Fruit fly (Drosophila melanogaster) whole organism, embryonic: ENCODE results near the gene IntS10.

Experiments
- Adf1 ChIP-seq: fragments of 200-800 bp; sonication (Bioruptor generic); IDR thresholded peaks from 2 replicates; pipeline ENCODE4 v1.3.6; 2022; ENCODE audit warnings: missing biosample characterization, missing genetic modification characterization
- CG10209 ChIP-seq: fragments of 200-800 bp; sonication (Bioruptor generic); optimal IDR thresholded peaks from 3 replicates; lab custom pipeline; 2017; ENCODE audit warnings: missing biosample characterization, mild to moderate bottlenecking, missing genetic modification characterization, missing genetic modification reagents
- CG13624 ChIP-seq: fragments of 200-800 bp; sonication (Bioruptor generic); optimal IDR thresholded peaks from 2 replicates; lab custom pipeline; 2016; ENCODE audit warnings: missing biosample characterization, missing genetic modification characterization
- CG16813 ChIP-seq: fragments of 200-800 bp; sonication (Bioruptor generic); IDR thresholded peaks from 3 replicates; pipeline ENCODE4 v1.3.6; 2022; ENCODE audit warnings: missing biosample characterization, missing genetic modification characterization; ENCODE audit not compliant: partially characterized antibody
- CG33557 ChIP-seq: fragments of 200-800 bp; sonication (Bioruptor generic); optimal IDR thresholded peaks from 2 replicates; lab custom pipeline; 2019; ENCODE audit warnings: missing biosample characterization, mild to moderate bottlenecking, missing genetic modification characterization, moderate library complexity
- CG3407 ChIP-seq: fragments of 200-800 bp; sonication (Bioruptor generic); optimal IDR thresholded peaks from 2 replicates; lab custom pipeline; 2018; ENCODE audit warnings: missing biosample characterization, mild to moderate bottlenecking, missing genetic modification characterization
- CG3838 ChIP-seq: fragments of 200-800 bp; sonication (Bioruptor generic); optimal IDR thresholded peaks from 3 replicates; lab custom pipeline; 2016; ENCODE audit warnings: missing biosample characterization, missing genetic modification characterization
- CG3995 ChIP-seq: fragments of 200-800 bp; sonication (Bioruptor generic); optimal IDR thresholded peaks from 3 replicates; lab custom pipeline; 2016; ENCODE audit warnings: missing biosample characterization, missing genetic modification characterization
- CG4360 ChIP-seq: fragments of 200-800 bp; sonication (Bioruptor generic); IDR thresholded peaks from 2 replicates; pipeline ENCODE4 v1.3.6; 2022; ENCODE audit warnings: missing biosample characterization, missing genetic modification characterization
- CG4424 ChIP-seq: fragments of 200-800 bp; sonication (Bioruptor generic); optimal IDR thresholded peaks from 3 replicates; lab custom pipeline; 2016; ENCODE audit warnings: missing biosample characterization, missing genetic modification characterization
- CG5180 ChIP-seq: fragments of 200-800 bp; sonication (Bioruptor generic); optimal IDR thresholded peaks from 3 replicates; lab custom pipeline; 2017; ENCODE audit warnings: missing biosample characterization, missing genetic modification characterization, mild to moderate bottlenecking, moderate library complexity, missing genetic modification reagents
- CG5245 ChIP-seq: fragments of 200-800 bp; sonication (Bioruptor generic); optimal IDR thresholded peaks from 3 replicates; lab custom pipeline; 2016; ENCODE audit warnings: missing biosample characterization, missing genetic modification characterization
- CG6654 ChIP-seq: fragments of 200-800 bp; sonication (Bioruptor generic); optimal IDR thresholded peaks from 2 replicates; lab custom pipeline; 2017; ENCODE audit warnings: missing biosample characterization, mild to moderate bottlenecking, missing genetic modification characterization
- CG7963 ChIP-seq: fragments of 200-800 bp; sonication (Bioruptor generic); IDR thresholded peaks from 3 replicates; pipeline ENCODE4 v1.3.6; 2022; ENCODE audit warnings: missing biosample characterization, missing genetic modification characterization; ENCODE audit not compliant: partially characterized antibody
- CG9437 ChIP-seq: fragments of 200-800 bp; sonication (Bioruptor generic); optimal IDR thresholded peaks from 2 replicates; lab custom pipeline; 2018; ENCODE audit warnings: missing biosample characterization, mild to moderate bottlenecking, missing genetic modification characterization
- CG9817 ChIP-seq: fragments of 200-800 bp; sonication (Bioruptor generic); optimal IDR thresholded peaks from 2 replicates; lab custom pipeline; 2018; ENCODE audit warnings: missing biosample characterization, mild to moderate bottlenecking, missing genetic modification characterization, moderate library complexity
- CTCF ChIP-seq: fragments of 200-800 bp; sonication (Bioruptor generic); optimal IDR thresholded peaks from 2 replicates; lab custom pipeline; 2017; ENCODE audit warnings: missing biosample characterization, mild to moderate bottlenecking, missing genetic modification characterization, moderate library complexity
- D ChIP-seq, 2 experiments: fragments of 200-800 bp in 1 of 2; fragments of >200 bp in 1 of 2; sonication (Bioruptor generic) in 1 of 2; optimal IDR thresholded peaks; 2 replicates in 1 of 2; 3 replicates in 1 of 2; lab custom pipeline; 2017; ENCODE audit warnings: mild to moderate bottlenecking in 1 of 2, missing biosample characterization in 1 of 2, missing genetic modification characterization in 1 of 2, missing genetic modification reagents in 1 of 2
- Dad ChIP-seq: fragments of 200-800 bp; sonication (Bioruptor generic); optimal IDR thresholded peaks from 3 replicates; lab custom pipeline; 2016; ENCODE audit warnings: missing biosample characterization, missing genetic modification characterization
- Dip2 ChIP-seq: fragments of 200-800 bp; sonication (Bioruptor generic); IDR thresholded peaks from 2 replicates; pipeline ENCODE4 v1.3.6; 2022; ENCODE audit warnings: missing biosample characterization, missing genetic modification characterization
- Dref ChIP-seq: fragments of 200-800 bp; sonication (Bioruptor generic); IDR thresholded peaks from 2 replicates; pipeline ENCODE4 v1.3.6; 2022; ENCODE audit warnings: missing biosample characterization, missing genetic modification characterization
- H2.0 ChIP-seq: fragments of 200-800 bp; sonication (Bioruptor generic); IDR thresholded peaks from 2 replicates; pipeline ENCODE4 v1.3.6; 2022; ENCODE audit warnings: missing biosample characterization, missing genetic modification characterization
- MTF-1 ChIP-seq: fragments of 200-800 bp; sonication (Bioruptor generic); optimal IDR thresholded peaks from 2 replicates; lab custom pipeline; 2018; ENCODE audit warnings: missing biosample characterization, mild to moderate bottlenecking, missing genetic modification characterization, borderline replicate concordance
- Med ChIP-seq: fragments of 200-800 bp; sonication (Bioruptor generic); peaks from one replicate; lab custom pipeline; 2016; ENCODE audit warnings: missing biosample characterization, missing genetic modification characterization, mild to moderate bottlenecking, inconsistent platforms, moderate library complexity
- NK7.1 ChIP-seq: fragments of 200-800 bp; sonication (Bioruptor generic); optimal IDR thresholded peaks from 3 replicates; lab custom pipeline; 2016; ENCODE audit warnings: missing biosample characterization, missing genetic modification characterization
- Pdp1 ChIP-seq, 2 experiments: fragments of 200-800 bp; sonication (Bioruptor generic); optimal IDR thresholded peaks; 3 replicates each; lab custom pipeline; 2016; ENCODE audit warnings: missing biosample characterization in 2 of 2, missing genetic modification characterization in 2 of 2, mild to moderate bottlenecking in 1 of 2, moderate library complexity in 1 of 2
- Rfx ChIP-seq: fragments of 200-800 bp; sonication (Bioruptor generic); IDR thresholded peaks from 2 replicates; pipeline ENCODE4 v1.3.6; 2022; ENCODE audit warnings: missing biosample characterization, missing genetic modification characterization
- Sin3A ChIP-seq: fragments of >200 bp; optimal IDR thresholded peaks from 2 replicates; lab custom pipeline; 2018
- Six4 ChIP-seq: fragments of 200-800 bp; sonication (Bioruptor generic); optimal IDR thresholded peaks from 2 replicates; lab custom pipeline; 2016; ENCODE audit warnings: missing biosample characterization, missing genetic modification characterization
- Sry-δ ChIP-seq: fragments of 200-800 bp; sonication (Bioruptor generic); optimal IDR thresholded peaks from 2 replicates; lab custom pipeline; 2016; ENCODE audit warnings: missing biosample characterization, missing genetic modification characterization
- Ssrp ChIP-seq: fragments of 200-800 bp; sonication (Bioruptor generic); optimal IDR thresholded peaks from 2 replicates; lab custom pipeline; 2018; ENCODE audit warnings: missing biosample characterization, mild to moderate bottlenecking, missing genetic modification characterization, moderate library complexity
- al ChIP-seq: fragments of 200-800 bp; sonication (Bioruptor generic); IDR thresholded peaks from 2 replicates; pipeline ENCODE4 v1.3.6; 2022; ENCODE audit warnings: missing biosample characterization, missing genetic modification characterization
- ap ChIP-seq: fragments of 200-800 bp; sonication (Bioruptor generic); IDR thresholded peaks from 2 replicates; pipeline ENCODE4 v1.3.6; 2022; ENCODE audit warnings: missing biosample characterization, missing genetic modification characterization
- btn ChIP-seq: fragments of 200-800 bp; sonication (Bioruptor generic); optimal IDR thresholded peaks from 2 replicates; lab custom pipeline; 2016; ENCODE audit warnings: missing biosample characterization, missing genetic modification characterization
- chinmo ChIP-seq: fragments of 200-800 bp; sonication (Bioruptor generic); IDR thresholded peaks from 4 replicates; pipeline ENCODE4 v1.3.6; 2022; ENCODE audit warnings: missing biosample characterization, missing genetic modification characterization; ENCODE audit not compliant: partially characterized antibody
- crc ChIP-seq: fragments of 200-800 bp; sonication (Bioruptor generic); optimal IDR thresholded peaks from 2 replicates; lab custom pipeline; 2016; ENCODE audit warnings: missing biosample characterization, missing genetic modification characterization
- disco-r ChIP-seq: fragments of 200-800 bp; sonication (Bioruptor generic); optimal IDR thresholded peaks from 2 replicates; lab custom pipeline; 2016; ENCODE audit warnings: missing biosample characterization, missing genetic modification characterization
- dysf ChIP-seq: fragments of 200-800 bp; sonication (Bioruptor generic); IDR thresholded peaks from 3 replicates; pipeline ENCODE4 v1.3.6; 2022; ENCODE audit warnings: missing biosample characterization, missing genetic modification characterization
- ems ChIP-seq: fragments of 200-800 bp; sonication (Bioruptor generic); optimal IDR thresholded peaks from 3 replicates; lab custom pipeline; 2016; ENCODE audit warnings: missing biosample characterization, missing genetic modification characterization
- ewg ChIP-seq: fragments of 200-800 bp; sonication (Bioruptor generic); optimal IDR thresholded peaks from 3 replicates; lab custom pipeline; 2017; ENCODE audit warnings: mild to moderate bottlenecking, missing biosample characterization, missing genetic modification reagents, missing genetic modification characterization
- eyg ChIP-seq: fragments of 200-800 bp; sonication (Bioruptor generic); optimal IDR thresholded peaks from 3 replicates; lab custom pipeline; 2016; ENCODE audit warnings: missing biosample characterization, missing genetic modification characterization
- gfzf ChIP-seq: fragments of 200-800 bp; sonication (Bioruptor generic); optimal IDR thresholded peaks from 2 replicates; lab custom pipeline; 2016; ENCODE audit warnings: missing biosample characterization, mild to moderate bottlenecking, missing genetic modification characterization, moderate library complexity
- her ChIP-seq: fragments of 200-800 bp; sonication (Bioruptor generic); optimal IDR thresholded peaks from 2 replicates; lab custom pipeline; 2016; ENCODE audit warnings: missing biosample characterization, missing genetic modification characterization
- jing ChIP-seq: fragments of 200-800 bp; sonication (Bioruptor generic); optimal IDR thresholded peaks from 2 replicates; lab custom pipeline; 2018; ENCODE audit warnings: missing biosample characterization, mild to moderate bottlenecking, missing genetic modification characterization
- kni ChIP-seq: fragments of 200-800 bp; sonication (Bioruptor generic); optimal IDR thresholded peaks from 3 replicates; lab custom pipeline; 2017; ENCODE audit warnings: mild to moderate bottlenecking, missing biosample characterization, missing genetic modification reagents, missing genetic modification characterization
- nau ChIP-seq: fragments of 200-800 bp; sonication (Bioruptor generic); optimal IDR thresholded peaks from 3 replicates; lab custom pipeline; 2017; ENCODE audit warnings: missing biosample characterization, mild to moderate bottlenecking, missing genetic modification characterization, missing genetic modification reagents
- p53 ChIP-seq: fragments of 200-800 bp; sonication (Bioruptor generic); optimal IDR thresholded peaks from 2 replicates; lab custom pipeline; 2016; ENCODE audit warnings: missing biosample characterization, missing genetic modification characterization
- pho ChIP-seq: fragments of 200-800 bp; sonication (Bioruptor generic); optimal IDR thresholded peaks from 2 replicates; lab custom pipeline; 2016; ENCODE audit warnings: missing biosample characterization, missing genetic modification characterization
- tin ChIP-seq: fragments of 200-800 bp; sonication (Bioruptor generic); optimal IDR thresholded peaks from 3 replicates; lab custom pipeline; 2016; ENCODE audit warnings: missing biosample characterization, missing genetic modification characterization
- zen ChIP-seq: fragments of 200-800 bp; sonication (Bioruptor generic); optimal IDR thresholded peaks from 3 replicates; lab custom pipeline; 2018; ENCODE audit warnings: missing biosample characterization, mild to moderate bottlenecking, missing genetic modification characterization, moderate library complexity
- zen2 ChIP-seq: fragments of 200-800 bp; sonication (Bioruptor generic); IDR thresholded peaks from 3 replicates; pipeline ENCODE4 v1.3.6; 2022; ENCODE audit warnings: missing biosample characterization, missing genetic modification characterization; ENCODE audit not compliant: partially characterized antibody

The IntS10 gene

DNA sequence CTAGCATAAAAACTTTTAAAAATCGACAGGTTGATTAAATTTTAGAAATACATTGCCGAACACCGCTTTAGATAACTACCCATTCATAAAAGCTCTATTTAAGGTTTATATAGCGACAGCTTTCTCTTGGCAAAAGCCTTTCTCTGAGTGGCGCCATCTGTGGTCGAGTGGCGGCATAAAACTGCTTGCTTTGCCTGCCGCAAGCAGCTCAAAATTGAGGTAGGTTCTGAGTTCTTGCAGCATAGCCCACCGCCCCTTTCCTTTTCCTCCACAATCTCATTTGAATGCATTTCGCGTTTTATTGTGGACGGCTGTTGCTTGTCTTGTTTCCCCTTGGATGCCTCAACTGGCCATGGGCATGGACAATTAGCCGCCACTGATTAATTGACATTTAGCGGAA is 38.7 kb upstream of the IntS10 start (continued):
- TF ChIP-seq Ssrp (peak; percentile 14), CG7963 (GFP tag; lab: Robert Waterston, UW) (0 out of 3 replicates have a peak, but pooled peaks have one; percentile 14), Sry-δ (GFP tag; lab: Kevin White, UChicago) (no peak), her (peak; percentile 57), CG10209 (GFP tag; lab: Kevin White, UChicago) (peak; percentile 69), Dad (GFP tag; lab: Kevin White, UChicago) (no peak), ems (GFP tag; lab: Kevin White, UChicago) (no peak), Sin3A (lab: Kevin White, UChicago) (no peak), Dref (GFP tag; lab: Robert Waterston, UW) (no peak), MTF-1 (GFP tag; lab: Kevin White, UChicago) (no peak), CG6654 (no peak), CG9817 (peak; percentile 32), btn (GFP tag; lab: Kevin White, UChicago) (peak; percentile 35), dysf (GFP tag; lab: Robert Waterston, UW) (peak; percentile 60; the same call in 2 of the 3 replicates), pho (GFP tag; lab: Kevin White, UChicago) (peak; percentile 37), NK7.1 (GFP tag; lab: Kevin White, UChicago) (no peak), al (GFP tag; lab: Robert Waterston, UW) (peak; percentile 33; the same call in 1 of the 2 replicates), CG4424 (GFP tag; lab: Kevin White, UChicago) (peak; percentile 58), kni (GFP tag; lab: Kevin White, UChicago) (no peak), CG3407 (GFP tag; lab: Kevin White, UChicago) (peak; percentile 59), Pdp1 (GFP tag; optimal IDR thresholded peaks at IDR 0.05; lab: Kevin White, UChicago) (peak; percentile 26 to 69), nau (no peak), chinmo (GFP tag; lab: Robert Waterston, UW) (no peak), CG3995 (GFP tag; lab: Kevin White, UChicago) (no peak), CG33557 (GFP tag; lab: Kevin White, UChicago) (peak; percentile 45), tin (peak; percentile 15), CG9437 (GFP tag; lab: Kevin White, UChicago) (peak; percentile 32), zen2 (no peak), H2.0 (peak; percentile 75), zen (tag; lab: Kevin White, UChicago) (no peak), CTCF (GFP tag; lab: Kevin White, UChicago) (peak; percentile 92), CG4360 (GFP tag; lab: Robert Waterston, UW) (no peak), p53 (peak; percentile 21), eyg (GFP tag; lab: Kevin White, UChicago) (no peak), disco-r (GFP tag; lab: Kevin White, UChicago) (peak; percentile 46), CG16813 (GFP tag; lab: Robert Waterston, UW) (no peak; the same call in 2 of the 3 replicates), D (optimal IDR thresholded peaks at IDR 0.05; lab: Kevin White, UChicago) (no peak), D (GFP tag; optimal IDR thresholded peaks at IDR 0.05; lab: Kevin White, UChicago) (peak; percentile 24), gfzf (no peak), crc (GFP tag; lab: Kevin White, UChicago) (no peak), ap (GFP tag; lab: Robert Waterston, UW) (no peak; the same call in 1 of the 2 replicates), CG3838 (GFP tag; lab: Kevin White, UChicago) (no peak), Adf1 (no peak), Rfx (GFP tag; lab: Robert Waterston, UW) (peak; percentile 82), CG5180 (no peak), Med (GFP tag; lab: Kevin White, UChicago) (peak; percentile 97), CG5245 (no peak), ewg (GFP tag; lab: Kevin White, UChicago) (peak; percentile 74), CG13624 (GFP tag; lab: Kevin White, UChicago) (peak; percentile 73), jing (GFP tag; lab: Kevin White, UChicago) (peak; percentile 51), Dip2 (GFP tag; lab: Robert Waterston, UW) (no peak), Six4 (peak; percentile 1)
